Fruit fly (Drosophila melanogaster): Measurements from ENCODE around the gene CG43074.

Gene CG43074

dm6 chr3L:3471174-3471573 lies 13.3 kb downstream of the CG43074 start, which contains the start of gene CG14971 (continued):
- TF ChIP-seq sens (GFP tag) (peak; percentile 82), cg (GFP tag; optimal IDR thresholded peaks at IDR 0.05) (no peak), NfI (GFP tag; optimal IDR thresholded peaks at IDR 0.05) (peak; percentile 52), dm (GFP tag; optimal IDR thresholded peaks at IDR 0.05) (peak; percentile 67), CG16815 (GFP tag; optimal IDR thresholded peaks at IDR 0.05) (no peak), CG12769 (tag; optimal IDR thresholded peaks at IDR 0.05) (no peak), usp (GFP tag; optimal IDR thresholded peaks at IDR 0.05) (no peak), eyg (GFP tag; optimal IDR thresholded peaks at IDR 0.05) (no peak), CG12659 (GFP tag; optimal IDR thresholded peaks at IDR 0.05) (peak; percentile 51), pan (optimal IDR thresholded peaks at IDR 0.05) (no peak), pan (GFP tag; optimal IDR thresholded peaks at IDR 0.05 in 1 of 2, IDR thresholded peaks at IDR 0.05 in 1 of 2) (peak in 1 of 2 experiments; percentile 28), tgo (GFP tag; IDR thresholded peaks at IDR 0.05) (no peak), CG15514 (GFP tag; optimal IDR thresholded peaks at IDR 0.05) (peak; percentile 80), bbx (GFP tag; IDR thresholded peaks at IDR 0.05; ENCODE audit: partially characterized antibody) (peak; percentile 91), CG4404 (GFP tag; IDR thresholded peaks at IDR 0.05) (no peak), CG6689 (GFP tag; IDR thresholded peaks at IDR 0.05) (no peak), h (optimal IDR thresholded peaks at IDR 0.05) (no peak), bigmax (GFP tag; optimal IDR thresholded peaks at IDR 0.05) (no peak), pzg (GFP tag; optimal IDR thresholded peaks at IDR 0.05) (peak; percentile 86), CG5180 (GFP tag; optimal IDR thresholded peaks at IDR 0.05) (no peak), ash1 (GFP tag; optimal IDR thresholded peaks at IDR 0.05) (no peak), CG32532 (GFP tag; IDR thresholded peaks at IDR 0.05) (peak; percentile 53), toy (GFP tag; IDR thresholded peaks at IDR 0.05) (no peak), dan (GFP tag; IDR thresholded peaks at IDR 0.05) (no peak), CG8388 (GFP tag; optimal IDR thresholded peaks at IDR 0.05) (no peak), Dip2 (GFP tag; IDR thresholded peaks at IDR 0.05) (no peak), CG12391 (tag; optimal IDR thresholded peaks at IDR 0.05) (peak; percentile 46), bab2 (GFP tag; optimal IDR thresholded peaks at IDR 0.05) (peak; percentile 37), CG1792 (GFP tag; optimal IDR thresholded peaks at IDR 0.05) (peak; percentile 4), CG31388 (GFP tag; optimal IDR thresholded peaks at IDR 0.05) (no peak), kay (GFP tag; optimal IDR thresholded peaks at IDR 0.05) (no peak), Usf (GFP tag; optimal IDR thresholded peaks at IDR 0.05) (no peak), CG10959 (GFP tag; IDR thresholded peaks at IDR 0.05) (no peak), CG4707 (GFP tag; optimal IDR thresholded peaks at IDR 0.05) (no peak), abd-A (tag; optimal IDR thresholded peaks at IDR 0.05) (no peak), CG18476 (GFP tag; optimal IDR thresholded peaks at IDR 0.05) (peak; percentile 5), Side (GFP tag; optimal IDR thresholded peaks at IDR 0.05) (peak; percentile 31), Hr51 (GFP tag; optimal IDR thresholded peaks at IDR 0.05) (peak in 1 of 2 experiments; percentile 35), CG4617 (GFP tag; optimal IDR thresholded peaks at IDR 0.05; ENCODE audit: borderline replicate concordance) (peak; percentile 64), CG11696 (GFP tag; IDR thresholded peaks at IDR 0.05) (no peak), dmrt11E (tag; optimal IDR thresholded peaks at IDR 0.05) (peak; percentile 16), CG18011 (GFP tag; optimal IDR thresholded peaks at IDR 0.05) (no peak), bsh (GFP tag; optimal IDR thresholded peaks at IDR 0.05) (peak in 1 of 2 experiments; percentile 8), ttk (GFP tag; IDR thresholded peaks at IDR 0.05) (no peak), crol (GFP tag; IDR thresholded peaks at IDR 0.05) (no peak), stwl (tag; optimal IDR thresholded peaks at IDR 0.05) (peak; percentile 74), CG17328 (GFP tag; IDR thresholded peaks at IDR 0.05) (peak; percentile 37; the same call in 1 of the 2 replicates), fru (optimal IDR thresholded peaks at IDR 0.05) (no peak), Jarid2 (GFP tag; optimal IDR thresholded peaks at IDR 0.05) (no peak), Ravus (GFP tag; IDR thresholded peaks at IDR 0.05) (no peak), Sox102F (GFP tag; optimal IDR thresholded peaks at IDR 0.05) (no peak), CG2712 (tag; optimal IDR thresholded peaks at IDR 0.05) (peak; percentile 82)
